Fruit fly (Drosophila melanogaster) whole organism, pupa: Measurements from ENCODE around the gene P5CS.

Experiments
- CG10348 ChIP-seq: fragments of 200-800 bp; sonication (Bioruptor generic); IDR thresholded peaks from 2 replicates; pipeline ENCODE4 v1.3.6; 2022; ENCODE audit warnings: missing biosample characterization, missing genetic modification characterization
- CG14655 ChIP-seq: fragments of 200-800 bp; sonication (Bioruptor generic); optimal IDR thresholded peaks from 3 replicates; lab custom pipeline; 2017; ENCODE audit warnings: mild to moderate bottlenecking, missing biosample characterization, missing genetic modification reagents, missing genetic modification characterization
- CG15710 ChIP-seq: fragments of 200-800 bp; sonication (Bioruptor generic); optimal IDR thresholded peaks from 2 replicates; lab custom pipeline; 2018; ENCODE audit warnings: missing biosample characterization, mild to moderate bottlenecking, missing genetic modification characterization, moderate library complexity
- CG9948 ChIP-seq: fragments of 200-800 bp; sonication (Bioruptor generic); optimal IDR thresholded peaks from 2 replicates; lab custom pipeline; 2018; ENCODE audit warnings: missing biosample characterization, mild to moderate bottlenecking, missing genetic modification characterization, moderate library complexity
- D1 ChIP-seq: fragments of 200-800 bp; sonication (Bioruptor generic); optimal IDR thresholded peaks from 2 replicates; lab custom pipeline; 2018; ENCODE audit warnings: missing biosample characterization, mild to moderate bottlenecking, missing genetic modification characterization, moderate library complexity
- EcR ChIP-seq: fragments of 200-800 bp; sonication (Bioruptor generic); optimal IDR thresholded peaks from 3 replicates; lab custom pipeline; 2019; ENCODE audit warnings: missing biosample characterization, missing genetic modification characterization, mild to moderate bottlenecking, moderate library complexity, missing genetic modification reagents
- Snoo ChIP-seq: fragments of 200-800 bp; sonication (Bioruptor generic); optimal IDR thresholded peaks from 3 replicates; lab custom pipeline; 2017; ENCODE audit warnings: missing biosample characterization, mild to moderate bottlenecking, missing genetic modification characterization, inconsistent platforms
- fd96Ca ChIP-seq: fragments of 200-800 bp; sonication (Bioruptor generic); IDR thresholded peaks from 3 replicates; pipeline ENCODE4 v1.3.6; 2022; ENCODE audit warnings: missing biosample characterization, missing genetic modification characterization
- gl ChIP-seq: fragments of 200-800 bp; sonication (Bioruptor generic); optimal IDR thresholded peaks from 2 replicates; lab custom pipeline; 2018; ENCODE audit warnings: missing biosample characterization, mild to moderate bottlenecking, missing genetic modification characterization
- rn ChIP-seq: fragments of 200-800 bp; sonication (Bioruptor generic); IDR thresholded peaks from 2 replicates; pipeline ENCODE4 v1.3.6; 2022; ENCODE audit warnings: missing biosample characterization, missing genetic modification characterization

dm6 chr3L:21961892-21962518 lies 9.8 kb upstream of the P5CS start, which contains the start of gene Chs2:
- no peak for TF ChIP-seq CG9948 (tag; lab: Kevin White, UChicago)
- TF ChIP-seq fd96Ca (GFP tag; lab: Robert Waterston, UW): no peak
- no peak for TF ChIP-seq rn (GFP tag; lab: Robert Waterston, UW)
- TF ChIP-seq D1 (tag; lab: Kevin White, UChicago): no peak
- TF ChIP-seq EcR (GFP tag; lab: Kevin White, UChicago): no peak
- TF ChIP-seq CG14655 (GFP tag; lab: Kevin White, UChicago): no peak
- TF ChIP-seq Snoo: no peak
- no peak for TF ChIP-seq gl (tag; lab: Kevin White, UChicago)
- TF ChIP-seq CG15710: no peak
- no peak for TF ChIP-seq CG10348 (GFP tag; lab: Robert Waterston, UW)
